Worm (Caenorhabditis elegans) whole organism, mixed stage, embryonic: ENCODE measurements around the gene clc-4.

ENCODE experiments used
- elt-1 ChIP-seq: sonication (generic microtip); optimal IDR thresholded peaks from 2 replicates; lab custom pipeline; 2017; ENCODE audit warnings: missing genetic modification characterization, mild to moderate bottlenecking, missing compliant biosample characterization, antibody characterized with exemption, moderate library complexity, borderline replicate concordance; ENCODE audit not compliant: insufficient read depth
- hlh-1 ChIP-seq: fragments of 150-350 bp; optimal IDR thresholded peaks from 2 replicates; lab custom pipeline; 2014; ENCODE audit warnings: missing biosample characterization, missing genetic modification reagents, missing genetic modification characterization
- mep-1 ChIP-seq: fragments of 150-350 bp; optimal IDR thresholded peaks from 2 replicates; lab custom pipeline; 2017; ENCODE audit warnings: missing biosample characterization, missing genetic modification reagents, missing genetic modification characterization, inconsistent platforms
- nhr-28 ChIP-seq: fragments of 150-350 bp; optimal IDR thresholded peaks from 2 replicates; lab custom pipeline; 2014; ENCODE audit warnings: missing biosample characterization, missing genetic modification characterization
- sem-2 ChIP-seq: fragments of 200-800 bp; sonication (Bioruptor generic); optimal IDR thresholded peaks from 2 replicates; lab custom pipeline; 2018; ENCODE audit warnings: mild to moderate bottlenecking, missing genetic modification characterization, missing compliant biosample characterization
- unc-62 ChIP-seq: fragments of 150-350 bp; optimal IDR thresholded peaks from 2 replicates; lab custom pipeline; 2014; ENCODE audit warnings: missing biosample characterization, missing genetic modification reagents, missing genetic modification characterization

DNA sequence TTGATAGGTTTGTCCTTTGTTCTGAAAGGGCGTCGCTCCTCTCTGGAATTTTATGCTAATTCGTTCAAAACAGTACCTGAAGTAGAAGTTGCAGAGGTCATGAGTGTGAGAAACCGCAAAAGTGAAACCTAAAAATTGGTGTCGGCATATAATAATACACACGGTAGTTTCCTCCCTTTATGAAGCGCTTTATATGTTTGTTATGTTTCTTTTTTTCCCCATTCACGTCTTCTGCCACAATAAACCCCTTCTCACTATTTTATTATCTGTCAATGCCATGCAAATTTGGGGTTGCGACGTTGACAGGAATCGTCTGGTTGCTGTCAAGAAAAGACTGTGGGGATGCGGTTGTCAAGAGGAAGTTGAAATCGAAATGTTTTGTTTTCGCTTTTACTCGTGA is 8.7 kb upstream of the clc-4 start, which contains the start of gene vap-2:
- TF ChIP-seq mep-1, result no peak
- TF ChIP-seq nhr-28, result no peak
- no peak for TF ChIP-seq sem-2
- TF ChIP-seq unc-62 (GFP tag; lab: Kevin White, UChicago), result no peak
- TF ChIP-seq elt-1 (tag; lab: Kevin White, UChicago), result no peak
- no peak for TF ChIP-seq hlh-1 (tag; lab: Kevin White, UChicago)
